Worm (Caenorhabditis elegans) whole organism, early embryonic: ENCODE data around the gene gur-5.

Experiments
- B0310.2 ChIP-seq: sonication (generic microtip); optimal IDR thresholded peaks from 2 replicates; lab custom pipeline; 2016; ENCODE audit warnings: mild to moderate bottlenecking, missing genetic modification characterization, missing compliant biosample characterization
- aly-1 ChIP-seq: sonication (generic microtip); optimal IDR thresholded peaks from 2 replicates; lab custom pipeline; 2016; ENCODE audit warnings: missing genetic modification characterization, missing compliant biosample characterization
- ama-1 ChIP-seq: fragments of 150-350 bp; optimal IDR thresholded peaks from 2 replicates; lab custom pipeline; 2014
- ceh-13 ChIP-seq: fragments of 200-800 bp; sonication (Bioruptor generic); optimal IDR thresholded peaks from 2 replicates; lab custom pipeline; 2018; ENCODE audit warnings: mild to moderate bottlenecking, missing genetic modification characterization, missing compliant biosample characterization
- ceh-36 ChIP-seq: sonication (generic microtip); optimal IDR thresholded peaks from 2 replicates; lab custom pipeline; 2016; ENCODE audit warnings: missing genetic modification characterization, inconsistent platforms, missing compliant biosample characterization
- ets-7 ChIP-seq: sonication (generic microtip); optimal IDR thresholded peaks from 2 replicates; lab custom pipeline; 2016; ENCODE audit warnings: missing genotype, missing genetic modification characterization, missing compliant biosample characterization
- flt-1 ChIP-seq: fragments of 200-800 bp; sonication (Bioruptor generic); IDR thresholded peaks from 2 replicates; pipeline ENCODE4 v1.3.6; 2022; ENCODE audit warnings: missing genetic modification characterization, missing compliant biosample characterization
- hnd-1 ChIP-seq: sonication (generic microtip); optimal IDR thresholded peaks from 2 replicates; lab custom pipeline; 2016; ENCODE audit warnings: missing genetic modification characterization, missing compliant biosample characterization
- pes-1 ChIP-seq: fragments of 200-800 bp; sonication (Bioruptor generic); IDR thresholded peaks from 2 replicates; pipeline ENCODE4 v1.3.6; 2022; ENCODE audit warnings: missing genetic modification reagents, missing genetic modification characterization, missing compliant biosample characterization
- scrt-1 ChIP-seq: fragments of 200-800 bp; sonication (Bioruptor generic); IDR thresholded peaks from 2 replicates; pipeline ENCODE4 v1.3.6; 2022; ENCODE audit warnings: missing genetic modification characterization, missing compliant biosample characterization
- sea-1 ChIP-seq: fragments of 200-800 bp; sonication (Bioruptor generic); conservative IDR thresholded peaks from 2 replicates; pipeline ENCODE4 v1.3.6; 2022; ENCODE audit warnings: missing genetic modification characterization, missing compliant biosample characterization
- tbx-11 ChIP-seq: fragments of 200-800 bp; sonication (Bioruptor generic); IDR thresholded peaks from 2 replicates; pipeline ENCODE4 v1.3.6; 2022; ENCODE audit warnings: missing genetic modification characterization, missing compliant biosample characterization
- tbx-37 ChIP-seq: fragments of 200-800 bp; sonication (Bioruptor generic); conservative IDR thresholded peaks from 2 replicates; pipeline ENCODE4 v1.3.6; 2022; ENCODE audit warnings: missing genetic modification reagents, missing genetic modification characterization, missing compliant biosample characterization
- tra-4 ChIP-seq: sonication (generic microtip); optimal IDR thresholded peaks from 2 replicates; lab custom pipeline; 2017; ENCODE audit warnings: missing genetic modification characterization, missing compliant biosample characterization

- TF ChIP-seq ets-7 (tag; lab: Kevin White, UChicago) = no peak
- TF ChIP-seq tbx-37 (GFP tag; lab: Robert Waterston, UW) = no peak
- TF ChIP-seq tbx-11 = no peak
- no peak for TF ChIP-seq tra-4
- TF ChIP-seq ama-1 (lab: Kevin White, UChicago) = no peak
- no peak for TF ChIP-seq hnd-1
- no peak for TF ChIP-seq ceh-36 (tag; lab: Kevin White, UChicago)
- TF ChIP-seq ceh-13 (GFP tag; lab: Kevin White, UChicago) = no peak
- TF ChIP-seq flt-1 (GFP tag; lab: Robert Waterston, UW) = no peak
- no peak for TF ChIP-seq scrt-1 (GFP tag; lab: Robert Waterston, UW)
- no peak for TF ChIP-seq sea-1 (GFP tag; lab: Robert Waterston, UW)
- TF ChIP-seq B0310.2 (tag; lab: Kevin White, UChicago) = no peak
- no peak for TF ChIP-seq pes-1 (GFP tag; lab: Robert Waterston, UW)
- TF ChIP-seq aly-1 (tag; lab: Kevin White, UChicago) = no peak
Measured at ce11 chrII:5332345-5333124, 47.4 kb downstream of the gur-5 start.
